Worm (Caenorhabditis elegans): Measurements from ENCODE around the gene C14E2.11.

DNA sequence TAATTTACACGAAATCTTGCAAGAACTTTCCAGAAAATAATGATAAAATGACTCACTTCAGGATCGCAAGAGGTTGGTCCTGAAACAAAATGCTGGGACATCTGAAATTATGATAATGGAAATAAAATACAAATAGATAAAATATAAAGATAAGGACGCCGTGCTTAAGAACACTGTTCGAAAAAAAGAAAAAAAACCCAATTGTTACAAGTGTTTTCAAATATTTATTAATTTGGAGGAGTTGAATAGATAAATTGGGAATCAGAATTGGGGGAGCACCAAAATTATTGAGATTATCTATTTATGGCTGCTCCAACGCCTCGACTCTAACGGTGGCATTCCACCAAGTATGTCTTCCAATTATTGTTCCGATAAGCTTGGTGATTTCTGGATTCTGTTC lies 47.3 kb downstream of the C14E2.11 start, which contains the start of gene ceh-41:
- TF ChIP-seq ceh-82 (tag; optimal IDR thresholded peaks at IDR 0.05) (no peak), nhr-237 (tag; optimal IDR thresholded peaks at IDR 0.05) (no peak), skn-1 (tag; optimal IDR thresholded peaks at IDR 0.05) (no peak), lin-15B (tag; optimal IDR thresholded peaks at IDR 0.05) (no peak), nhr-28 (tag; optimal IDR thresholded peaks at IDR 0.05) (no peak), ets-5 (GFP tag; IDR thresholded peaks at IDR 0.05) (no peak)
